Worm (Caenorhabditis elegans) whole organism, young adult: ENCODE results near the gene str-136.

Experiments used
- B0336.3 ChIP-seq: fragments of 200-800 bp; sonication (Bioruptor generic); IDR thresholded peaks from 2 replicates; pipeline ENCODE4 v1.3.6; 2022; ENCODE audit warnings: missing genetic modification characterization, missing compliant biosample characterization
- F39B2.1 ChIP-seq: fragments of 200-800 bp; sonication (Bioruptor generic); IDR thresholded peaks from 2 replicates; pipeline ENCODE4 v1.3.6; 2022; ENCODE audit warnings: missing genetic modification reagents, missing genetic modification characterization, missing compliant biosample characterization
- F57A8.1 ChIP-seq: fragments of 200-800 bp; sonication (Bioruptor generic); optimal IDR thresholded peaks from 2 replicates; lab custom pipeline; 2018; ENCODE audit warnings: mild to moderate bottlenecking, missing genetic modification characterization, moderate library complexity, missing compliant biosample characterization
- ets-4 ChIP-seq: fragments of 200-800 bp; sonication (Bioruptor generic); optimal IDR thresholded peaks from 2 replicates; lab custom pipeline; 2018; ENCODE audit warnings: mild to moderate bottlenecking, missing genetic modification characterization, missing compliant biosample characterization
- madf-10 ChIP-seq: sonication (generic microtip); optimal IDR thresholded peaks from 2 replicates; lab custom pipeline; 2016; ENCODE audit warnings: mild to moderate bottlenecking, missing genetic modification characterization, missing compliant biosample characterization
- pbrm-1 ChIP-seq: fragments of 200-800 bp; sonication (Bioruptor generic); IDR thresholded peaks from 2 replicates; pipeline ENCODE4 v1.3.6; 2022; ENCODE audit warnings: missing genetic modification reagents, missing genetic modification characterization, missing compliant biosample characterization
- pha-4 ChIP-seq: fragments of 150-350 bp; sonication (generic microtip); optimal IDR thresholded peaks from 2 replicates; lab custom pipeline; 2014; ENCODE audit warnings: missing biosample characterization, missing genetic modification reagents, missing genetic modification characterization
- ztf-6 ChIP-seq: fragments of 200-800 bp; sonication (Bioruptor generic); IDR thresholded peaks from 2 replicates; pipeline ENCODE4 v1.3.6; 2022; ENCODE audit warnings: missing genetic modification reagents, missing genetic modification characterization, missing compliant biosample characterization

DNA sequence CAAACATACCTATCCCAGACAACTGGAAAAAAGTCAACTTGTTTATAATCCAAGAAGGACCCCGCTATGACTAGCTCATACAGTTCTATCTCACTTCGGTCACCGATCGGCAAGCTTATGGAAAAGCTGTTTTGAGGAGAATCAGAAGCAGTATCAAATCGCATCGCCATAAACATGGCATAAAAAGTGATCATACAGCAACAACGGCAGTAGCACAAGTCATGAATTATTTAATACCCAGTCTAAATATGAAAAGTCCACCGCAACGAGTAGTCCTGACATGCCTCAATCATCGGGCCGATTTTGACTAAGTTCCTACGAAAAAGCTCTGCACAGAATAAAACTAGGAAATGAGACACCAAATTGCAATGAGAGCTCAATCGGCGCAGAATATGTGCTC lies 44.8 kb upstream of the str-136 start:
- TF ChIP-seq B0336.3 (GFP tag; lab: Robert Waterston, UW) (no peak), F57A8.1 (no peak), pbrm-1 (GFP tag; lab: Robert Waterston, UW) (no peak), ets-4 (GFP tag; lab: Kevin White, UChicago) (no peak), madf-10 (tag; lab: Kevin White, UChicago) (no peak), pha-4 (no peak), F39B2.1 (GFP tag; lab: Robert Waterston, UW) (no peak), ztf-6 (GFP tag; lab: Robert Waterston, UW) (no peak)
